Worm (Caenorhabditis elegans) whole organism, mixed stage, embryonic: ENCODE results near the gene srh-100.

Experiments
- M03D4.4 ChIP-seq: sonication (generic microtip); optimal IDR thresholded peaks from 2 replicates; lab custom pipeline; 2017; ENCODE audit warnings: mild to moderate bottlenecking, missing genetic modification characterization, missing compliant biosample characterization
- blmp-1 ChIP-seq: fragments of 150-350 bp; optimal IDR thresholded peaks from 2 replicates; lab custom pipeline; 2014; ENCODE audit warnings: missing biosample characterization, missing genetic modification characterization
- ceh-39 ChIP-seq: fragments of 150-350 bp; optimal IDR thresholded peaks from 2 replicates; lab custom pipeline; 2014; ENCODE audit warnings: missing biosample characterization, missing genetic modification characterization
- ceh-43 ChIP-seq: fragments of 200-800 bp; sonication (Bioruptor generic); optimal IDR thresholded peaks from 2 replicates; lab custom pipeline; 2018; ENCODE audit warnings: mild to moderate bottlenecking, missing genetic modification characterization, moderate library complexity, missing compliant biosample characterization
- ceh-83 ChIP-seq: fragments of 200-800 bp; sonication (Bioruptor generic); optimal IDR thresholded peaks from 2 replicates; lab custom pipeline; 2018; ENCODE audit warnings: mild to moderate bottlenecking, missing genetic modification characterization, missing compliant biosample characterization
- ces-1 ChIP-seq: fragments of 150-350 bp; optimal IDR thresholded peaks from 2 replicates; lab custom pipeline; 2014; ENCODE audit warnings: missing biosample characterization, missing genetic modification reagents, missing genetic modification characterization
- cnd-1 ChIP-seq: fragments of 200-800 bp; sonication (Bioruptor generic); optimal IDR thresholded peaks from 2 replicates; lab custom pipeline; 2018; ENCODE audit warnings: mild to moderate bottlenecking, missing genetic modification characterization, missing compliant biosample characterization
- drap-1 ChIP-seq: fragments of 200-800 bp; sonication (Bioruptor generic); optimal IDR thresholded peaks from 3 replicates; lab custom pipeline; 2018; ENCODE audit warnings: mild to moderate bottlenecking, missing genetic modification characterization, missing compliant biosample characterization
- elt-1 ChIP-seq: sonication (generic microtip); optimal IDR thresholded peaks from 2 replicates; lab custom pipeline; 2017; ENCODE audit warnings: missing genetic modification characterization, mild to moderate bottlenecking, missing compliant biosample characterization, antibody characterized with exemption, moderate library complexity, borderline replicate concordance; ENCODE audit not compliant: insufficient read depth
- elt-3 ChIP-seq: fragments of 150-350 bp; optimal IDR thresholded peaks from 2 replicates; lab custom pipeline; 2014; ENCODE audit warnings: missing biosample characterization, missing genetic modification characterization
- flh-1 ChIP-seq: fragments of 200-800 bp; sonication (Bioruptor generic); optimal IDR thresholded peaks from 2 replicates; lab custom pipeline; 2018; ENCODE audit warnings: mild to moderate bottlenecking, missing genetic modification characterization, moderate library complexity, missing compliant biosample characterization
- ham-2 ChIP-seq: fragments of 200-800 bp; sonication (Bioruptor generic); optimal IDR thresholded peaks from 2 replicates; lab custom pipeline; 2018; ENCODE audit warnings: mild to moderate bottlenecking, missing genetic modification characterization, missing compliant biosample characterization
- hlh-1 ChIP-seq: fragments of 150-350 bp; optimal IDR thresholded peaks from 2 replicates; lab custom pipeline; 2014; ENCODE audit warnings: missing biosample characterization, missing genetic modification reagents, missing genetic modification characterization
- lin-13 ChIP-seq: fragments of 150-350 bp; optimal IDR thresholded peaks from 2 replicates; lab custom pipeline; 2014; ENCODE audit warnings: missing biosample characterization, missing genetic modification characterization
- lin-32 ChIP-seq: fragments of 200-800 bp; sonication (Bioruptor generic); optimal IDR thresholded peaks from 2 replicates; lab custom pipeline; 2018; ENCODE audit warnings: mild to moderate bottlenecking, missing genetic modification characterization, missing compliant biosample characterization
- lsy-2 ChIP-seq: fragments of 150-350 bp; optimal IDR thresholded peaks from 2 replicates; lab custom pipeline; 2014; ENCODE audit warnings: missing biosample characterization, missing genetic modification characterization
- mab-5 ChIP-seq: fragments of 150-350 bp; optimal IDR thresholded peaks from 2 replicates; lab custom pipeline; 2014; ENCODE audit warnings: missing biosample characterization, missing genetic modification characterization
- mep-1 ChIP-seq: fragments of 150-350 bp; optimal IDR thresholded peaks from 2 replicates; lab custom pipeline; 2017; ENCODE audit warnings: missing biosample characterization, missing genetic modification reagents, missing genetic modification characterization, inconsistent platforms
- nhr-237 ChIP-seq: fragments of 150-350 bp; optimal IDR thresholded peaks from 2 replicates; lab custom pipeline; 2014; ENCODE audit warnings: missing biosample characterization, missing genetic modification characterization
- nhr-76 ChIP-seq: sonication (generic microtip); optimal IDR thresholded peaks from 2 replicates; lab custom pipeline; 2017; ENCODE audit warnings: missing biosample characterization, missing genetic modification characterization
- pha-4 ChIP-seq: fragments of 150-350 bp; optimal IDR thresholded peaks from 2 replicates; lab custom pipeline; 2018; ENCODE audit warnings: missing biosample characterization, missing genetic modification reagents, missing genetic modification characterization
- sem-2 ChIP-seq: fragments of 200-800 bp; sonication (Bioruptor generic); optimal IDR thresholded peaks from 2 replicates; lab custom pipeline; 2018; ENCODE audit warnings: mild to moderate bottlenecking, missing genetic modification characterization, missing compliant biosample characterization
- snpc-4 ChIP-seq: fragments of 150-350 bp; optimal IDR thresholded peaks from 2 replicates; lab custom pipeline; 2014; ENCODE audit warnings: missing biosample characterization, missing genetic modification characterization
- sptf-1 ChIP-seq: sonication (generic microtip); optimal IDR thresholded peaks from 2 replicates; lab custom pipeline; 2017; ENCODE audit warnings: mild to moderate bottlenecking, missing genetic modification characterization, moderate library complexity, missing compliant biosample characterization
- tbx-8 ChIP-seq: fragments of 200-800 bp; sonication (Bioruptor generic); optimal IDR thresholded peaks from 2 replicates; lab custom pipeline; 2018; ENCODE audit warnings: mild to moderate bottlenecking, missing genetic modification characterization, moderate library complexity, missing compliant biosample characterization
- unc-120 ChIP-seq: sonication (generic microtip); optimal IDR thresholded peaks from 2 replicates; lab custom pipeline; 2017; ENCODE audit warnings: missing genetic modification characterization, missing compliant biosample characterization; ENCODE audit not compliant: poor library complexity, severe bottlenecking
- zip-8 ChIP-seq: fragments of 150-350 bp; optimal IDR thresholded peaks from 2 replicates; lab custom pipeline; 2014; ENCODE audit warnings: missing biosample characterization, missing genetic modification characterization

The srh-100 gene

ce11 chrII:3748719-3749118 lies 34.2 kb upstream of the srh-100 start, which contains the start of gene fbxb-90:
Gene fbxb-90 (minus strand): TSS chrII:3748819.
- TF ChIP-seq pha-4 = no peak
- TF ChIP-seq M03D4.4 (tag; lab: Kevin White, UChicago) = no peak
- TF ChIP-seq ceh-83 (GFP tag; lab: Kevin White, UChicago) = no peak
- TF ChIP-seq nhr-237 (tag; lab: Kevin White, UChicago) = no peak
- TF ChIP-seq elt-1 (tag; lab: Kevin White, UChicago) = no peak
- no peak for TF ChIP-seq nhr-76 (tag; lab: Kevin White, UChicago)
- no peak for TF ChIP-seq sptf-1 (tag; lab: Kevin White, UChicago)
- no peak for TF ChIP-seq mep-1 (tag; lab: Kevin White, UChicago)
- no peak for TF ChIP-seq lsy-2 (tag; lab: Kevin White, UChicago)
- TF ChIP-seq snpc-4 (tag; lab: Kevin White, UChicago) = no peak
- TF ChIP-seq lin-32 (GFP tag; lab: Kevin White, UChicago) = no peak
- no peak for TF ChIP-seq ceh-39 (tag; lab: Kevin White, UChicago)
- TF ChIP-seq elt-3 (tag; lab: Kevin White, UChicago) = no peak
- TF ChIP-seq ham-2 (GFP tag; lab: Kevin White, UChicago) = no peak
- no peak for TF ChIP-seq ceh-43 (GFP tag; lab: Kevin White, UChicago)
- no peak for TF ChIP-seq sem-2
- TF ChIP-seq zip-8 = no peak
- TF ChIP-seq, all 35 proteins: peak for 0

ce11 chrII:3747405-3747804 lies 32.9 kb upstream of the srh-100 start, which contains the start of gene fbxb-92:
Gene fbxb-92 (minus strand): TSS chrII:3747505.
- no peak for TF ChIP-seq drap-1 (GFP tag; lab: Kevin White, UChicago)

- TF ChIP-seq lin-32 (GFP tag; lab: Kevin White, UChicago) = no peak
- no peak for TF ChIP-seq nhr-76 (tag; lab: Kevin White, UChicago)
- no peak for TF ChIP-seq lin-13 (tag; lab: Kevin White, UChicago)
- TF ChIP-seq unc-120 = no peak
- no peak for TF ChIP-seq tbx-8 (GFP tag; lab: Kevin White, UChicago)
Observed at ce11 chrII:3743684-3744200, 29.2 kb upstream of the srh-100 start, which contains the start of gene nta-1. Gene nta-1 (minus strand): TSS chrII:3743814.

ce11 chrII:3741584-3741983 lies 27.1 kb upstream of the srh-100 start, which contains the start of gene F12E12.1:
Gene F12E12.1 (plus strand): TSS chrII:3741884.
- TF ChIP-seq hlh-1 = no peak
- no peak for TF ChIP-seq cnd-1 (tag; lab: Kevin White, UChicago)
- TF ChIP-seq snpc-4 (tag; lab: Kevin White, UChicago) = no peak

ce11 chrII:3739647-3740046 lies 25.2 kb upstream of the srh-100 start, which contains the start of gene F12E12.2:
Gene F12E12.2 (plus strand): TSS chrII:3739947.
- TF ChIP-seq lin-32 (GFP tag; lab: Kevin White, UChicago) (no peak), ces-1 (GFP tag; lab: Kevin White, UChicago) (no peak)
- TF ChIP-seq, all 35 proteins: peak for 0

- TF ChIP-seq zip-8 (no peak), unc-120 (no peak)
Observed at ce11 chrII:3736893-3737375, 22.4 kb upstream of the srh-100 start, which contains the start of gene F12E12.6. Gene F12E12.6 (minus strand): TSS chrII:3736943.

- TF ChIP-seq flh-1 (no peak), pha-4 (no peak), lin-13 (tag; lab: Kevin White, UChicago) (no peak), unc-120 (no peak), ham-2 (GFP tag; lab: Kevin White, UChicago) (no peak), mab-5 (tag; lab: Kevin White, UChicago) (no peak), M03D4.4 (tag; lab: Kevin White, UChicago) (no peak), blmp-1 (tag; lab: Kevin White, UChicago) (no peak), snpc-4 (tag; lab: Kevin White, UChicago) (no peak), elt-3 (tag; lab: Kevin White, UChicago) (no peak), elt-1 (tag; lab: Kevin White, UChicago) (no peak)
Observed at ce11 chrII:3731723-3732122, 17.2 kb upstream of the srh-100 start, which contains the start of the genes sdz-12 and bath-31. Gene sdz-12 (minus strand): TSS chrII:3731823. Gene bath-31 (plus strand): TSS chrII:3731973.
